Fruit fly (Drosophila melanogaster) whole organism, embryonic: ENCODE results near the gene mon2.
A peak's percentile ranks its signal among the peaks of the same experiment; 100 is the strongest.

Source experiments
- Atf6 ChIP-seq: fragments of 200-800 bp; sonication (Bioruptor generic); IDR thresholded peaks from 2 replicates; pipeline ENCODE4 v1.3.6; 2022; ENCODE audit warnings: missing biosample characterization, missing genetic modification characterization
- CG1024 ChIP-seq: fragments of 200-800 bp; sonication (Bioruptor generic); IDR thresholded peaks from 2 replicates; pipeline ENCODE4 v1.3.6; 2022; ENCODE audit warnings: missing biosample characterization, missing genetic modification characterization
- CG10565 ChIP-seq: fragments of 200-800 bp; sonication (Bioruptor generic); optimal IDR thresholded peaks from 3 replicates; lab custom pipeline; 2016; ENCODE audit warnings: missing biosample characterization, mild to moderate bottlenecking, missing genetic modification characterization
- CG11093 ChIP-seq: fragments of 200-800 bp; sonication (Bioruptor generic); IDR thresholded peaks from 3 replicates; pipeline ENCODE4 v1.3.6; 2022; ENCODE audit warnings: missing biosample characterization, missing genetic modification characterization
- CG12104 ChIP-seq: fragments of 200-800 bp; sonication (Bioruptor generic); optimal IDR thresholded peaks from 3 replicates; lab custom pipeline; 2016; ENCODE audit warnings: missing biosample characterization, missing genetic modification characterization
- CG12155 ChIP-seq: fragments of 200-800 bp; sonication (Bioruptor generic); optimal IDR thresholded peaks from 3 replicates; lab custom pipeline; 2016; ENCODE audit warnings: missing biosample characterization, missing genetic modification characterization
- CG12744 ChIP-seq: fragments of 200-800 bp; sonication (Bioruptor generic); optimal IDR thresholded peaks from 2 replicates; lab custom pipeline; 2016; ENCODE audit warnings: missing biosample characterization, missing genetic modification characterization
- CG12942 ChIP-seq: fragments of 200-800 bp; sonication (Bioruptor generic); optimal IDR thresholded peaks from 3 replicates; lab custom pipeline; 2016; ENCODE audit warnings: missing biosample characterization, missing genetic modification characterization
- CG13424 ChIP-seq: fragments of 200-800 bp; sonication (Bioruptor generic); optimal IDR thresholded peaks from 2 replicates; lab custom pipeline; 2019; ENCODE audit warnings: missing biosample characterization, mild to moderate bottlenecking, missing genetic modification characterization, moderate library complexity
- CG15011 ChIP-seq: fragments of 200-800 bp; sonication (Bioruptor generic); optimal IDR thresholded peaks from 3 replicates; lab custom pipeline; 2018; ENCODE audit warnings: missing biosample characterization, mild to moderate bottlenecking, missing genetic modification characterization
- CG16863 ChIP-seq: fragments of 200-800 bp; sonication (Bioruptor generic); optimal IDR thresholded peaks from 3 replicates; lab custom pipeline; 2016; ENCODE audit warnings: missing biosample characterization, missing genetic modification characterization
- CG2678 ChIP-seq: fragments of 200-800 bp; sonication (Bioruptor generic); optimal IDR thresholded peaks from 3 replicates; lab custom pipeline; 2019; ENCODE audit warnings: missing biosample characterization, mild to moderate bottlenecking, missing genetic modification characterization, moderate library complexity
- CG31365 ChIP-seq: fragments of 200-800 bp; sonication (Bioruptor generic); optimal IDR thresholded peaks from 2 replicates; lab custom pipeline; 2018; ENCODE audit warnings: missing biosample characterization, mild to moderate bottlenecking, missing genetic modification characterization
- CG32767 ChIP-seq: fragments of 200-800 bp; sonication (Bioruptor generic); IDR thresholded peaks from 2 replicates; pipeline ENCODE4 v1.3.6; 2022; ENCODE audit warnings: missing biosample characterization, missing genetic modification characterization
- CG33213 ChIP-seq: fragments of 200-800 bp; sonication (Bioruptor generic); optimal IDR thresholded peaks from 3 replicates; lab custom pipeline; 2016; ENCODE audit warnings: missing biosample characterization, missing genetic modification characterization
- CG5245 ChIP-seq: fragments of 200-800 bp; sonication (Bioruptor generic); optimal IDR thresholded peaks from 3 replicates; lab custom pipeline; 2016; ENCODE audit warnings: missing biosample characterization, missing genetic modification characterization
- CG7357 ChIP-seq: fragments of 200-800 bp; sonication (Bioruptor generic); IDR thresholded peaks from 3 replicates; pipeline ENCODE4 v1.3.6; 2022; ENCODE audit warnings: missing biosample characterization, missing genetic modification characterization
- CG7963 ChIP-seq: fragments of 200-800 bp; sonication (Bioruptor generic); IDR thresholded peaks from 3 replicates; pipeline ENCODE4 v1.3.6; 2022; ENCODE audit warnings: missing biosample characterization, missing genetic modification characterization; ENCODE audit not compliant: partially characterized antibody
- CG8478 ChIP-seq: fragments of >200 bp; optimal IDR thresholded peaks from 2 replicates; lab custom pipeline; 2018
- CG8944 ChIP-seq: fragments of 200-800 bp; sonication (Bioruptor generic); optimal IDR thresholded peaks from 3 replicates; lab custom pipeline; 2016; ENCODE audit warnings: missing biosample characterization, missing genetic modification characterization
- Dp ChIP-seq: fragments of 200-800 bp; sonication (Bioruptor generic); optimal IDR thresholded peaks from 2 replicates; lab custom pipeline; 2018; ENCODE audit warnings: missing biosample characterization, mild to moderate bottlenecking, missing genetic modification characterization, moderate library complexity
- Fer3 ChIP-seq: fragments of 200-800 bp; sonication (Bioruptor generic); optimal IDR thresholded peaks from 2 replicates; lab custom pipeline; 2018; ENCODE audit warnings: missing biosample characterization, mild to moderate bottlenecking, missing genetic modification characterization, moderate library complexity
- MESR4 ChIP-seq: fragments of 200-800 bp; sonication (Bioruptor generic); optimal IDR thresholded peaks from 2 replicates; lab custom pipeline; 2018; ENCODE audit warnings: missing biosample characterization, mild to moderate bottlenecking, missing genetic modification characterization, moderate library complexity
- Nf-YC ChIP-seq: fragments of 200-800 bp; optimal IDR thresholded peaks from 3 replicates; lab custom pipeline; 2019; ENCODE audit warnings: missing biosample characterization, mild to moderate bottlenecking, missing genetic modification characterization, moderate library complexity
- Oli ChIP-seq: fragments of 200-800 bp; sonication (Bioruptor generic); optimal IDR thresholded peaks from 2 replicates; lab custom pipeline; 2018; ENCODE audit warnings: missing biosample characterization, mild to moderate bottlenecking, missing genetic modification characterization, moderate library complexity
- Pdp1 ChIP-seq, 2 experiments: fragments of 200-800 bp; sonication (Bioruptor generic); optimal IDR thresholded peaks; 3 replicates each; lab custom pipeline; 2016; ENCODE audit warnings: missing biosample characterization in 2 of 2, missing genetic modification characterization in 2 of 2, mild to moderate bottlenecking in 1 of 2, moderate library complexity in 1 of 2
- Ptx1 ChIP-seq: fragments of 200-800 bp; sonication (Bioruptor generic); IDR thresholded peaks from 2 replicates; pipeline ENCODE4 v1.3.6; 2022; ENCODE audit warnings: missing biosample characterization, missing genetic modification characterization
- Sin3A ChIP-seq: fragments of >200 bp; optimal IDR thresholded peaks from 2 replicates; lab custom pipeline; 2018
- Sry-β ChIP-seq: fragments of 200-800 bp; sonication (Bioruptor generic); optimal IDR thresholded peaks from 2 replicates; lab custom pipeline; 2018; ENCODE audit warnings: missing biosample characterization, mild to moderate bottlenecking, missing genetic modification characterization, moderate library complexity
- Ssrp ChIP-seq: fragments of 200-800 bp; sonication (Bioruptor generic); optimal IDR thresholded peaks from 2 replicates; lab custom pipeline; 2018; ENCODE audit warnings: missing biosample characterization, mild to moderate bottlenecking, missing genetic modification characterization, moderate library complexity
- amos ChIP-seq: fragments of 200-800 bp; sonication (Bioruptor generic); IDR thresholded peaks from 2 replicates; pipeline ENCODE4 v1.3.6; 2022; ENCODE audit warnings: missing biosample characterization, missing genetic modification characterization; ENCODE audit not compliant: partially characterized antibody
- dan ChIP-seq: fragments of 200-800 bp; sonication (Bioruptor generic); IDR thresholded peaks from 2 replicates; pipeline ENCODE4 v1.3.6; 2022; ENCODE audit warnings: missing biosample characterization, missing genetic modification characterization
- dmrt99B ChIP-seq: fragments of 200-800 bp; sonication (Bioruptor generic); optimal IDR thresholded peaks from 2 replicates; lab custom pipeline; 2018; ENCODE audit warnings: missing biosample characterization, mild to moderate bottlenecking, missing genetic modification characterization, moderate library complexity
- ems ChIP-seq: fragments of 200-800 bp; sonication (Bioruptor generic); optimal IDR thresholded peaks from 3 replicates; lab custom pipeline; 2016; ENCODE audit warnings: missing biosample characterization, missing genetic modification characterization
- ewg ChIP-seq: fragments of 200-800 bp; sonication (Bioruptor generic); optimal IDR thresholded peaks from 3 replicates; lab custom pipeline; 2017; ENCODE audit warnings: mild to moderate bottlenecking, missing biosample characterization, missing genetic modification reagents, missing genetic modification characterization
- fd102C ChIP-seq: fragments of 200-800 bp; sonication (Bioruptor generic); optimal IDR thresholded peaks from 2 replicates; lab custom pipeline; 2018; ENCODE audit warnings: missing biosample characterization, mild to moderate bottlenecking, missing genetic modification characterization, moderate library complexity
- grau ChIP-seq: fragments of 200-800 bp; optimal IDR thresholded peaks from 3 replicates; lab custom pipeline; 2019; ENCODE audit warnings: missing biosample characterization, mild to moderate bottlenecking, missing genetic modification characterization, moderate library complexity
- klu ChIP-seq: fragments of 200-800 bp; sonication (Bioruptor generic); IDR thresholded peaks from 2 replicates; pipeline ENCODE4 v1.3.6; 2022; ENCODE audit warnings: missing biosample characterization, missing genetic modification characterization
- nerfin-1 ChIP-seq: fragments of 200-800 bp; sonication (Bioruptor generic); optimal IDR thresholded peaks from 3 replicates; lab custom pipeline; 2019; ENCODE audit warnings: missing biosample characterization, mild to moderate bottlenecking, missing genetic modification characterization, moderate library complexity
- nom ChIP-seq: fragments of 200-800 bp; sonication (Bioruptor generic); optimal IDR thresholded peaks from 2 replicates; lab custom pipeline; 2017; ENCODE audit warnings: missing biosample characterization, missing genetic modification characterization, mild to moderate bottlenecking, moderate library complexity, missing genetic modification reagents
- onecut ChIP-seq: fragments of 200-800 bp; sonication (Bioruptor generic); IDR thresholded peaks from 2 replicates; pipeline ENCODE4 v1.3.6; 2022; ENCODE audit warnings: missing biosample characterization, missing genetic modification characterization
- org-1 ChIP-seq: fragments of 200-800 bp; sonication (Bioruptor generic); optimal IDR thresholded peaks from 2 replicates; lab custom pipeline; 2017; ENCODE audit warnings: missing biosample characterization, missing genetic modification characterization
- pfk ChIP-seq: fragments of 200-800 bp; sonication (Bioruptor generic); optimal IDR thresholded peaks from 2 replicates; lab custom pipeline; 2018; ENCODE audit warnings: missing biosample characterization, mild to moderate bottlenecking, missing genetic modification characterization, moderate library complexity
- pnt ChIP-seq: fragments of 200-800 bp; sonication (Bioruptor generic); optimal IDR thresholded peaks from 3 replicates; lab custom pipeline; 2016; ENCODE audit warnings: missing biosample characterization, missing genetic modification characterization
- sens-2 ChIP-seq: fragments of 200-800 bp; sonication (Bioruptor generic); IDR thresholded peaks from 2 replicates; pipeline ENCODE4 v1.3.6; 2022; ENCODE audit warnings: missing biosample characterization, missing genetic modification characterization
- sisA ChIP-seq: fragments of 200-800 bp; sonication (Bioruptor generic); IDR thresholded peaks from 2 replicates; pipeline ENCODE4 v1.3.6; 2022; ENCODE audit warnings: missing biosample characterization, missing genetic modification characterization
- ssp ChIP-seq: fragments of 200-800 bp; sonication (Bioruptor generic); IDR thresholded peaks from 2 replicates; pipeline ENCODE4 v1.3.6; 2022; ENCODE audit warnings: missing biosample characterization, missing genetic modification characterization
- sug ChIP-seq: fragments of 200-800 bp; optimal IDR thresholded peaks from 2 replicates; lab custom pipeline; 2019; ENCODE audit warnings: missing biosample characterization, mild to moderate bottlenecking, missing genetic modification characterization, moderate library complexity
- tgo ChIP-seq: fragments of 200-800 bp; sonication (Bioruptor generic); IDR thresholded peaks from 3 replicates; pipeline ENCODE4 v1.3.6; 2022; ENCODE audit warnings: missing biosample characterization, missing genetic modification characterization
- tna ChIP-seq: fragments of 200-800 bp; sonication (Bioruptor generic); IDR thresholded peaks from 2 replicates; pipeline ENCODE4 v1.3.6; 2022; ENCODE audit warnings: missing biosample characterization, missing genetic modification characterization; ENCODE audit not compliant: partially characterized antibody

mon2 gene

dm6 chr2L:8100489-8101352, 23.1 kb downstream of the mon2 start (continued):
- TF ChIP-seq CG7963 (GFP tag; lab: Robert Waterston, UW) (no peak), org-1 (GFP tag; lab: Kevin White, UChicago) (peak; percentile 16), grau (peak; percentile 41), Oli (tag; lab: Kevin White, UChicago) (peak; percentile 22), dmrt99B (tag; lab: Kevin White, UChicago) (peak; percentile 18), dan (GFP tag; lab: Robert Waterston, UW) (no peak), Pdp1 (GFP tag; optimal IDR thresholded peaks at IDR 0.05; lab: Kevin White, UChicago) (peak in 1 of 2 experiments; percentile 68), tna (GFP tag; lab: Robert Waterston, UW) (no peak), nom (GFP tag; lab: Kevin White, UChicago) (no peak), CG16863 (GFP tag; lab: Kevin White, UChicago) (no peak), Sin3A (no peak), Dp (no peak), ems (GFP tag; lab: Kevin White, UChicago) (no peak), pnt (GFP tag; lab: Kevin White, UChicago) (no peak), CG12104 (GFP tag; lab: Kevin White, UChicago) (peak; percentile 24), onecut (GFP tag; lab: Robert Waterston, UW) (peak; percentile 7; the same call in 1 of the 2 replicates), CG1024 (GFP tag; lab: Robert Waterston, UW) (no peak), CG8944 (GFP tag; lab: Kevin White, UChicago) (no peak), Nf-YC (tag; lab: Kevin White, UChicago) (peak; percentile 23), klu (GFP tag; lab: Robert Waterston, UW) (no peak), CG8478 (lab: Kevin White, UChicago) (no peak), ewg (GFP tag; lab: Kevin White, UChicago) (no peak), Fer3 (tag; lab: Kevin White, UChicago) (peak; percentile 2), MESR4 (GFP tag; lab: Kevin White, UChicago) (no peak), tgo (GFP tag; lab: Robert Waterston, UW) (no peak), CG10565 (GFP tag; lab: Kevin White, UChicago) (no peak), CG13424 (tag; lab: Kevin White, UChicago) (no peak), amos (GFP tag; lab: Robert Waterston, UW) (no peak), Atf6 (no peak), Ssrp (tag; lab: Kevin White, UChicago) (peak; percentile 19), Ptx1 (GFP tag; lab: Robert Waterston, UW) (no peak), CG7357 (GFP tag; lab: Robert Waterston, UW) (no peak), CG2678 (tag; lab: Kevin White, UChicago) (peak; percentile 65), fd102C (no peak), nerfin-1 (tag; lab: Kevin White, UChicago) (no peak), CG31365 (no peak), Sry-β (no peak), CG12744 (GFP tag; lab: Kevin White, UChicago) (no peak), CG5245 (no peak), CG12155 (GFP tag; lab: Kevin White, UChicago) (no peak), pfk (GFP tag; lab: Kevin White, UChicago) (peak; percentile 19), CG32767 (GFP tag; lab: Robert Waterston, UW) (no peak), CG12942 (GFP tag; lab: Kevin White, UChicago) (no peak), sisA (GFP tag; lab: Robert Waterston, UW) (no peak), ssp (GFP tag; lab: Robert Waterston, UW) (no peak), sens-2 (GFP tag; lab: Robert Waterston, UW) (no peak), CG33213 (GFP tag; lab: Kevin White, UChicago) (no peak), sug (peak; percentile 86), CG11093 (GFP tag; lab: Robert Waterston, UW) (no peak), CG15011 (GFP tag; lab: Kevin White, UChicago) (no peak)
